Worm (Caenorhabditis elegans) whole organism, L2 larva: ENCODE measurements around the gene syd-2.

Experiments
- ceh-16 ChIP-seq: fragments of 150-350 bp; optimal IDR thresholded peaks from 2 replicates; lab custom pipeline; 2014; ENCODE audit warnings: missing biosample characterization, missing genetic modification characterization
- lsy-2 ChIP-seq, 2 experiments: fragments of 150-350 bp in 1 of 2; sonication (generic microtip) in 1 of 2; optimal IDR thresholded peaks; 2 replicates each; lab custom pipeline; 2014 to 2017; ENCODE audit warnings: missing biosample characterization in 2 of 2, missing genetic modification characterization in 2 of 2
- nhr-25 ChIP-seq: fragments of 150-350 bp; sonication (generic microtip); optimal IDR thresholded peaks from 3 replicates; lab custom pipeline; 2014; ENCODE audit warnings: missing biosample characterization, missing genetic modification characterization
- peb-1 ChIP-seq: fragments of 150-350 bp; optimal IDR thresholded peaks from 2 replicates; lab custom pipeline; 2014; ENCODE audit warnings: missing biosample characterization, missing genetic modification characterization

DNA sequence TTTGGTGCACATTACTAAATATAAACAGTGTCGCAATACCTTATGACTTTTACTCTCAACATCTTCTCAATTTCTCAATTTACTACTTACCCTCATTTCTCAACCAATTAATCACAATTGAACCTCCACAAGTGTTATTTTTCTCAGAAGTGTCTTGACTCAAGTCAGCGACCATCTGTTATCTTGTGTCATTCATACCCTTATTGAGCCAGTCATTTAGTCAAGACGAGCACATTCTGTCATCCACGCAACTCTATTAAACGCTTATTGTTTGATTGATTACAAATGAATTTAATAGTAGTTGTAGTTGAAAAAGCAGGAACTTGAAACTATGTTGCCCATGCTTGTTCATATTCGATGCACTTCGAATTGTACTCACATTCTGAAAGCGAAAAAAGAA is 51.6 kb downstream of the syd-2 start:
- TF ChIP-seq ceh-16 (tag; lab: Kevin White, UChicago) (no peak), peb-1 (tag; lab: Kevin White, UChicago) (no peak), lsy-2 (tag; optimal IDR thresholded peaks at IDR 0.05; lab: Kevin White, UChicago) (no peak), nhr-25 (no peak)
